Worm (Caenorhabditis elegans): ENCODE results near the gene ostb-1.
A peak's percentile ranks its signal among the peaks of the same experiment; 100 is the strongest.

Gene ostb-1

DNA sequence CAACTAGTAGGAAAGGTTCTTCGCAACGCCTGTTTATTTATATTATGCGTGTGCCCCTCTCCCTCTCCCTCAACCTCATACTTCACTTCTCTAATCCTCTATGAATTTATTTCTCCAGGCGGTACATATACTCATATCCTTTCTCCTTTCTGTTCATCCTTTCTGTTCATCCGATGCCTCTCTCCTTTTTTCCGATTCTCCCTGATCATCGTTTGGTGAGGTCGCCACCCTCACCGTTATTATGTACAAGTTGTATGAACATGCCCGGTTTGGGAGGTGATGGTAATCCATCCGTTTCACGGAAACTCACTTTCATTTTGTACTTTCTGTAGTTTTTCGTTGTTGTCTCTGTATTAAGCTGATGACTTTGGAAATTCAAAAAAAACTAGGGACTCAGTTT, 24.6 kb upstream of the ostb-1 start:
- TF ChIP-seq nhr-129 (tag; optimal IDR thresholded peaks at IDR 0.05) (peak; percentile 27), unc-55 (GFP tag; optimal IDR thresholded peaks at IDR 0.05) (no peak), egl-27 (tag; optimal IDR thresholded peaks at IDR 0.05) (no peak), mab-5 (tag; optimal IDR thresholded peaks at IDR 0.05) (no peak), zag-1 (tag; optimal IDR thresholded peaks at IDR 0.05) (no peak), sma-9 (GFP tag; optimal IDR thresholded peaks at IDR 0.05) (no peak), sma-9 (tag; optimal IDR thresholded peaks at IDR 0.05) (no peak), ceh-82 (tag; optimal IDR thresholded peaks at IDR 0.05) (no peak), elt-1 (tag; optimal IDR thresholded peaks at IDR 0.05) (no peak), C34F6.9 (tag; optimal IDR thresholded peaks at IDR 0.05) (peak; percentile 6), elt-3 (tag; optimal IDR thresholded peaks at IDR 0.05) (no peak)

DNA sequence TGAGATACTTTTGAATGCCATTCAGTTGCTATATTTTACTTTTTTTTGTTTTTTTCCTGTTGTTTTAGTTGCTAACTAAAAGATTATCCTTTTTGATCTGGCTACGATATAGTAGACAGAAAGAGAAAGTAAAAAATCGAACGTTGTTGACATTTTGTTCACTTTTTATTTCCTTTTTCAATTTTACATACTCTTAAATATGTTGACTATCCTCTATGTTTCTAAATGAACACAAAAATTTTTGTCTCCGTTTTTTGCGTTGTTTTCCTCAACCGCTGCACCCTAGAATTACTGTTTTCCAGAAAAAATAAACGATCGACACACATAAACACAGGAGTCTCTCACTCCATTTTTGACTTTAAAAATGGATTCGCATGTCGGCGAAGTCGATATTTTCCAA, 22.3 kb upstream of the ostb-1 start, which contains the start of gene klp-3:
Gene klp-3, plus strand, starts transcription at position 301 of the 400 bp plus-strand sequence.
- TF ChIP-seq unc-55 (GFP tag; optimal IDR thresholded peaks at IDR 0.05) (no peak), gmeb-1 (tag; optimal IDR thresholded peaks at IDR 0.05) (no peak), elt-1 (tag; optimal IDR thresholded peaks at IDR 0.05) (no peak), elt-3 (tag; optimal IDR thresholded peaks at IDR 0.05) (no peak), fos-1 (tag; optimal IDR thresholded peaks at IDR 0.05) (no peak), ztf-11 (tag; optimal IDR thresholded peaks at IDR 0.05) (no peak), ZK546.5 (tag; optimal IDR thresholded peaks at IDR 0.05) (no peak), alr-1 (tag; optimal IDR thresholded peaks at IDR 0.05) (no peak), nhr-12 (tag; optimal IDR thresholded peaks at IDR 0.05) (no peak)

DNA sequence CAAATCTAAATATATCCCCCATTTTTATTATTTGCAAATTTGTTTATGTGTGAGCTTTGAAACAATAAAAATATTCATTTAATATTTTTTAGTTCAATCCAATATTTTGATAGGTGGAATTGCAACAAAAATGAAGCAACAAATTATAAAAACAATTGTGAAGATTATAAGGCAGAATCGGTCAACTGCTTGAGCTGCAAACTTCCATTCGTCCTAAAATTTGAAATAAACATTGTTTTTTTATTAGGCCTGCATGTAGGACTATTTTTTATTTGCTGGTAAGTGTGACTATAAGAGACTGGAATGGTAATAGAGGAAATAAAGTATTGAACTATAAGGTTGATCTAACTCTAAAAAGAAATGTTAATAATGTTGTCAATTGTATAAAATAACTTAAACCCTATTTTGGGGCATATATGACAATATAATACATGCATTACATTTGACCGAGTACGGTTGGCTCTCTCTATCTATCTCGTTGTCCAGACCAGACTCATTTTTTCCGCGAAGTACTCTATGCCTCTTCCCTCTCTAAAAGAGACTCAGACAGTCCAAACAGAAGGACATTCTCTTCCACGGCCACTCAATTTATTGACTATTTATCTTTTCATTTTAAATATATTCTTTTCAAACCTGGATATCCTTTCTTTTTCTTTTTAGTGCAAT, 18.6 kb upstream of the ostb-1 start, which contains the start of gene T09A5.4:
Gene T09A5.4, plus strand, starts transcription at position 616 of the 666 bp plus-strand sequence.
- TF ChIP-seq F13H6.1 (tag; optimal IDR thresholded peaks at IDR 0.05) (peak; percentile 33), C34F6.9 (tag; optimal IDR thresholded peaks at IDR 0.05) (peak; percentile 17), unc-55 (GFP tag; optimal IDR thresholded peaks at IDR 0.05) (peak; percentile 30), mdl-1 (tag; optimal IDR thresholded peaks at IDR 0.05) (no peak), peb-1 (tag; optimal IDR thresholded peaks at IDR 0.05) (no peak)

DNA sequence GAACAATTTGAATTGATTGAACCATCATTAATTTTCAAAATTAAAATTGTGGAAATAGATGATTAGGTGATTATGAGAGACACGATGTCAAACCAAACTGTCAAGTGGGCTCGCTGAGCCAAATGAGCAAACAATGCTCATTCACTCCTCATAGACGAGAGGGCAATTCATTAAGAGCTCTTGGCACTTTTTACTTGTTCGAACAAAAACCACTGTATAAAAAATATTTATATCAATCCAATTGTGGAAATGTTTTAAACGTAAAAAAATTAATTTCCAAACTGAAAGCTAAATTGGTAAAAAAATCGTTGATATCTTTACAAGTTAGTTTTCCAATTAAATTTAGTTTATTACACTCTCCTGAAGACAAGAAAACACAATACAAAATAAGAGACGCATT, 14.6 kb upstream of the ostb-1 start, which contains the start of gene acr-7:
Gene acr-7, minus strand, starts transcription at position 101 of the 400 bp plus-strand sequence.
- TF ChIP-seq gmeb-1 (tag; optimal IDR thresholded peaks at IDR 0.05) (no peak), Y55F3AM.14 (GFP tag; optimal IDR thresholded peaks at IDR 0.05) (no peak), sma-9 (GFP tag; optimal IDR thresholded peaks at IDR 0.05) (no peak), sma-9 (tag; optimal IDR thresholded peaks at IDR 0.05) (no peak), mdl-1 (tag; optimal IDR thresholded peaks at IDR 0.05) (no peak), nhr-10 (tag; optimal IDR thresholded peaks at IDR 0.05) (no peak), nhr-12 (tag; optimal IDR thresholded peaks at IDR 0.05) (no peak), nhr-6 (tag; optimal IDR thresholded peaks at IDR 0.05) (no peak), unc-55 (GFP tag; optimal IDR thresholded peaks at IDR 0.05) (no peak), ztf-4 (tag; optimal IDR thresholded peaks at IDR 0.05) (no peak), ceh-16 (tag; optimal IDR thresholded peaks at IDR 0.05) (no peak), unc-39 (tag; optimal IDR thresholded peaks at IDR 0.05) (no peak), aly-2 (tag; optimal IDR thresholded peaks at IDR 0.05) (no peak), lin-11 (tag; optimal IDR thresholded peaks at IDR 0.05) (no peak), zag-1 (tag; optimal IDR thresholded peaks at IDR 0.05) (no peak), sma-3 (GFP tag; optimal IDR thresholded peaks at IDR 0.05) (no peak)

DNA sequence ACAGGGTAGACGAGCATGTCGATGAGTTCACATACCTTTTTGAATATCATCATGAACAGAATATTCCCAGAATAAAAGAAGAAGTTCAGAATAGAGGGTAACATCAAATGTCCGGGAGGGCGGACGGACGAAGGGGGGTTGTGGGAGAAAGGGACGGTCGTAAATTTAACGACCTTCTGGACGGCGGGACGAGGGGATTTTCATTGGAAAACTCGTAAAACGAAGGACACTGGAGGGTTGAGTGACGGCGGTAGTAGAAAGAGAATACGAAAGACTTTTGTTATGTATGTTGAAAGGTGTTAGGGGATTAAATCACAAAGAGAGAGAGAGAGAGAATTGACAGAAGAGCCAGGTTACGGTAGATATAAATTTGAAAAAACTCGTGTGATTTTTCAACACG, 13.7 kb upstream of the ostb-1 start:
- TF ChIP-seq ztf-11 (tag; optimal IDR thresholded peaks at IDR 0.05) = no peak
- TF ChIP-seq alr-1 (tag; optimal IDR thresholded peaks at IDR 0.05) = no peak
- TF ChIP-seq sma-3 (GFP tag; optimal IDR thresholded peaks at IDR 0.05) = no peak
- TF ChIP-seq sem-4 (tag; optimal IDR thresholded peaks at IDR 0.05) = peak; percentile 50
- peak; percentile 16 for TF ChIP-seq nhr-25 (tag; optimal IDR thresholded peaks at IDR 0.05)

DNA sequence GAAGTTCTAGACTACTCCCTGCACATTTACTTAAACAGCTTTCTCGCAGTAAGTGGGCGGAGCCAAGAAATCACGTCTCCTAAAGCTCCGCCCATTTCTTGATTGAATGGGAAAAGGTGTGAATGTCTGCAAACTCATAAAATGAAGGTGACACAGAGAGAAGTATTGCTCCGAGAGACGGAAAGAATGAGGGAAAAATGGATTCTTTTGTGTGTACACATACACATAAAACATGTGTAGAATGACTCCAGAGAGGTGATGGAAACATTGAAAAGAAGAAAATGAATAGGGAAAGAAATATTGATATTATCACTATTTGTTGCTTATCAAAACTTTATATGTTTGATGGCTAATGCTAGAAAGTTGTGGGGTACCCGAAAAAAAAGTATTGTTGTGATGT, 12.8 kb upstream of the ostb-1 start:
- TF ChIP-seq fos-1 (tag; optimal IDR thresholded peaks at IDR 0.05) = peak; percentile 41
- no peak for TF ChIP-seq nhr-11 (tag; optimal IDR thresholded peaks at IDR 0.05)
- TF ChIP-seq C34F6.9 (tag; optimal IDR thresholded peaks at IDR 0.05) = peak; percentile 12
- TF ChIP-seq nhr-129 (tag; optimal IDR thresholded peaks at IDR 0.05) = peak; percentile 3

Data from whole organism, L2 larva.